Worm (Caenorhabditis elegans) whole organism, early embryonic: ENCODE measurements around the gene F56C3.10.

ENCODE experiments used
- B0310.2 ChIP-seq: sonication (generic microtip); optimal IDR thresholded peaks from 2 replicates; lab custom pipeline; 2016; ENCODE audit warnings: mild to moderate bottlenecking, missing genetic modification characterization, missing compliant biosample characterization
- F13C5.2 ChIP-seq: sonication (generic microtip); optimal IDR thresholded peaks from 2 replicates; lab custom pipeline; 2017; ENCODE audit warnings: mild to moderate bottlenecking, missing genetic modification characterization, inconsistent platforms, missing compliant biosample characterization
- aly-1 ChIP-seq: sonication (generic microtip); optimal IDR thresholded peaks from 2 replicates; lab custom pipeline; 2016; ENCODE audit warnings: missing genetic modification characterization, missing compliant biosample characterization
- ama-1 ChIP-seq: fragments of 150-350 bp; optimal IDR thresholded peaks from 2 replicates; lab custom pipeline; 2014
- ceh-13 ChIP-seq: fragments of 200-800 bp; sonication (Bioruptor generic); optimal IDR thresholded peaks from 2 replicates; lab custom pipeline; 2018; ENCODE audit warnings: mild to moderate bottlenecking, missing genetic modification characterization, missing compliant biosample characterization
- ceh-36 ChIP-seq: sonication (generic microtip); optimal IDR thresholded peaks from 2 replicates; lab custom pipeline; 2016; ENCODE audit warnings: missing genetic modification characterization, inconsistent platforms, missing compliant biosample characterization
- ets-7 ChIP-seq: sonication (generic microtip); optimal IDR thresholded peaks from 2 replicates; lab custom pipeline; 2016; ENCODE audit warnings: missing genotype, missing genetic modification characterization, missing compliant biosample characterization
- flt-1 ChIP-seq: fragments of 200-800 bp; sonication (Bioruptor generic); IDR thresholded peaks from 2 replicates; pipeline ENCODE4 v1.3.6; 2022; ENCODE audit warnings: missing genetic modification characterization, missing compliant biosample characterization
- hmbx-1 ChIP-seq: sonication (generic microtip); optimal IDR thresholded peaks from 2 replicates; lab custom pipeline; 2016; ENCODE audit warnings: mild to moderate bottlenecking, missing genetic modification characterization, missing compliant biosample characterization
- hmg-4 ChIP-seq: fragments of 200-800 bp; sonication (Bioruptor generic); optimal IDR thresholded peaks from 2 replicates; lab custom pipeline; 2018; ENCODE audit warnings: mild to moderate bottlenecking, missing genetic modification characterization, missing compliant biosample characterization
- hnd-1 ChIP-seq: sonication (generic microtip); optimal IDR thresholded peaks from 2 replicates; lab custom pipeline; 2016; ENCODE audit warnings: missing genetic modification characterization, missing compliant biosample characterization
- pes-1 ChIP-seq: fragments of 200-800 bp; sonication (Bioruptor generic); IDR thresholded peaks from 2 replicates; pipeline ENCODE4 v1.3.6; 2022; ENCODE audit warnings: missing genetic modification reagents, missing genetic modification characterization, missing compliant biosample characterization
- scrt-1 ChIP-seq: fragments of 200-800 bp; sonication (Bioruptor generic); IDR thresholded peaks from 2 replicates; pipeline ENCODE4 v1.3.6; 2022; ENCODE audit warnings: missing genetic modification characterization, missing compliant biosample characterization
- sea-1 ChIP-seq: fragments of 200-800 bp; sonication (Bioruptor generic); conservative IDR thresholded peaks from 2 replicates; pipeline ENCODE4 v1.3.6; 2022; ENCODE audit warnings: missing genetic modification characterization, missing compliant biosample characterization
- tbx-11 ChIP-seq: fragments of 200-800 bp; sonication (Bioruptor generic); IDR thresholded peaks from 2 replicates; pipeline ENCODE4 v1.3.6; 2022; ENCODE audit warnings: missing genetic modification characterization, missing compliant biosample characterization
- tbx-37 ChIP-seq: fragments of 200-800 bp; sonication (Bioruptor generic); conservative IDR thresholded peaks from 2 replicates; pipeline ENCODE4 v1.3.6; 2022; ENCODE audit warnings: missing genetic modification reagents, missing genetic modification characterization, missing compliant biosample characterization
- tra-4 ChIP-seq: sonication (generic microtip); optimal IDR thresholded peaks from 2 replicates; lab custom pipeline; 2017; ENCODE audit warnings: missing genetic modification characterization, missing compliant biosample characterization

The F56C3.10 gene

DNA sequence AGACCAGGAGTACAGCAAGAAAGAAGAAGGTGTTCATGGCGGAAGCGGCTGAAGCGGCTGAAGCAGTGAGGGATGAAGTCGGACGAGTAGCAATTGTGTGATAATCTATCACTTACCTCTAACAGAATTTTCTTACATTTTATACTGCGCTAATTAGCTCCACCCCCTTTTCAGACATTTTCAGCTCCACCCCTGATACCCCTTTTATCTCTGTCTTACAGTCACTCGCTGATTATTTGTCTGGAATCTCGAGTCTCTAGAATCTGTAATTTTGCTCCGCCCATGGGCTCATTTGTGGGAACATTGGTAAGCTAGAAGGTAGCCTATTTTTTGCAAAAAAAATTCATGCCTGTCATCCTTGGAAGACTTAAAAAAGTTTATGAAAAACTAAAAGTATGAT is 37.1 kb downstream of the F56C3.10 start, which contains the start of gene ins-39:
Gene ins-39, minus strand, starts transcription at position 101 of the 400 bp plus-strand sequence.
- TF ChIP-seq ceh-13 (GFP tag; lab: Kevin White, UChicago) (no peak), tbx-37 (GFP tag; lab: Robert Waterston, UW) (no peak), B0310.2 (no peak), hnd-1 (no peak), flt-1 (no peak), tbx-11 (no peak), tra-4 (no peak), hmbx-1 (no peak), scrt-1 (GFP tag; lab: Robert Waterston, UW) (no peak), ceh-36 (tag; lab: Kevin White, UChicago) (no peak), hmg-4 (GFP tag; lab: Kevin White, UChicago) (no peak), sea-1 (GFP tag; lab: Robert Waterston, UW) (no peak), ets-7 (tag; lab: Kevin White, UChicago) (no peak), pes-1 (GFP tag; lab: Robert Waterston, UW) (no peak), F13C5.2 (tag; lab: Kevin White, UChicago) (no peak)

- TF ChIP-seq flt-1 (no peak), ama-1 (lab: Kevin White, UChicago) (no peak), tbx-37 (GFP tag; lab: Robert Waterston, UW) (no peak), F13C5.2 (tag; lab: Kevin White, UChicago) (no peak), hmg-4 (GFP tag; lab: Kevin White, UChicago) (no peak), ceh-36 (tag; lab: Kevin White, UChicago) (no peak), scrt-1 (GFP tag; lab: Robert Waterston, UW) (no peak), hmbx-1 (no peak), pes-1 (GFP tag; lab: Robert Waterston, UW) (no peak), tbx-11 (no peak), aly-1 (tag; lab: Kevin White, UChicago) (no peak), tra-4 (no peak), ets-7 (tag; lab: Kevin White, UChicago) (no peak), B0310.2 (no peak), sea-1 (GFP tag; lab: Robert Waterston, UW) (no peak)
Observed at ce11 chrX:1338906-1339673, 42.4 kb downstream of the F56C3.10 start.

DNA sequence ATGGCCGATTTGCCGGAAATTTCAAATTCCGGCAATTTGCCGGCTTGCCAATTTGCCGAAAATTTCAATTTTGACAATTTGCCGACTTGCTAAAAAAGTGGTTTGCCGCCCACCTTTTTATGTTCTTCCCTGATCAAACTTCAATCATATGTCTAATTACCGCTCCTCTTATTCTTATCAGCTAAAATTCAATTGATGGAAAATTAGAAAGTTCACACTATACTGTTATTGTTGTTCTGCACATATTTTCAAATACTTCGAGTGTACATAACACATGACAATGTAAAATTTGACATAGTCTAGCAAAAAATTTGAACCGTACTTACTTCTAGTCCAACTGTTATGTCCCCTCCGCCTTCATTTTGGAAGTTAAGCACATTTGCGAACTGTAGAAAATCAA is 43.6 kb downstream of the F56C3.10 start:
- TF ChIP-seq tbx-37 (GFP tag; lab: Robert Waterston, UW) (no peak), hnd-1 (no peak), ama-1 (lab: Kevin White, UChicago) (no peak), scrt-1 (GFP tag; lab: Robert Waterston, UW) (no peak), hmbx-1 (no peak), sea-1 (GFP tag; lab: Robert Waterston, UW) (no peak), tbx-11 (no peak), ceh-13 (GFP tag; lab: Kevin White, UChicago) (no peak), flt-1 (no peak), pes-1 (GFP tag; lab: Robert Waterston, UW) (no peak), aly-1 (tag; lab: Kevin White, UChicago) (no peak), hmg-4 (GFP tag; lab: Kevin White, UChicago) (no peak), B0310.2 (no peak), ets-7 (tag; lab: Kevin White, UChicago) (no peak), ceh-36 (tag; lab: Kevin White, UChicago) (no peak), F13C5.2 (tag; lab: Kevin White, UChicago) (no peak), tra-4 (no peak)

DNA sequence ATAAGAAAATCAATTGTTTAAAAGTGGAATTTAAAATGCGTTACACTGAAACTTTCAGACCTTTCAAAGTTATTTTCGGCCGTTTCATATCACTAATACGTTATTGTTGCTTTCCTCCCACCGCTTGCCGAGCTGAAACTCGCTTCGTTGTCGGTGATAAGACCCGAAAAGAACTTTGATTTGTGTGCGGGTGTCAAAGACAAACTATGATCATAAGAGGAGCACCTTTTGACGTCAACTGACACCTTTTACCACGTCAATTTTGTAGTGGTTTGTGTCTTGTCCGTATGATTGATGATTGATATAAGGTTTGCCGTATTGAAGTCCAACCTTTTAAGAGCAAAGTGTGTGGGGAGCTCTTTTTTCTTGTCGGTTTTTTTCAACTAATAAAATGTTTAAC is 44.5 kb downstream of the F56C3.10 start, which contains the start of gene ttr-37:
Gene ttr-37, minus strand, starts transcription at position 167 of the 400 bp plus-strand sequence.
- TF ChIP-seq ceh-13 (GFP tag; lab: Kevin White, UChicago): no peak
- TF ChIP-seq ceh-36 (tag; lab: Kevin White, UChicago): no peak
- no peak for TF ChIP-seq tbx-11
- TF ChIP-seq flt-1: no peak
- no peak for TF ChIP-seq ama-1 (lab: Kevin White, UChicago)
- no peak for TF ChIP-seq hmg-4 (GFP tag; lab: Kevin White, UChicago)
- no peak for TF ChIP-seq tbx-37 (GFP tag; lab: Robert Waterston, UW)
- no peak for TF ChIP-seq sea-1 (GFP tag; lab: Robert Waterston, UW)
- TF ChIP-seq hnd-1: no peak
- TF ChIP-seq tra-4: no peak
- no peak for TF ChIP-seq B0310.2
- no peak for TF ChIP-seq hmbx-1
- no peak for TF ChIP-seq scrt-1 (GFP tag; lab: Robert Waterston, UW)
- TF ChIP-seq ets-7 (tag; lab: Kevin White, UChicago): no peak
- no peak for TF ChIP-seq pes-1 (GFP tag; lab: Robert Waterston, UW)
- no peak for TF ChIP-seq F13C5.2 (tag; lab: Kevin White, UChicago)
- TF ChIP-seq aly-1 (tag; lab: Kevin White, UChicago): no peak
